Worm (Caenorhabditis elegans): ENCODE results near the gene K08D12.8.

The K08D12.8 gene

DNA sequence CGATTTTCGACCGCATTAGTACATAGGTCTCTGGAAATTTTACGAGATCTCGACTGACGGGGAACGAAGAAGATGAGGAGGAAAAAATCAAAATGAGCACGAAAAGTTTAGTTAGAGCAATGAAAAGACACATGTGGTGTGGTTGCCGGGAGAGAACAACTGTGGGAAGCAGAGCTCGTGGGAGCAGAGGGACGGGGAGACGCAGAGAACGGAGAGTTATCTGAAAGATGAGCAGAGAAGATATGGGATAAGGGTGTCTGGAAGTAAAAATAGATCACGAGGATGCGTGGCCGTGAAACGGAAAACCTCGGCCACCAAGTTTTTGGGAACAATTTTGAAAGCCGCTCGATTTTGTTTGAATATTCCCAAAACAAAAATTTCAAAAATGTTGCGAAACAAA lies 35.6 kb downstream of the K08D12.8 start, which contains the start of gene Y41D4A.7:
Gene Y41D4A.7, minus strand, starts transcription at position 18 of the 400 bp plus-strand sequence.
- TF ChIP-seq nhr-42 (GFP tag; IDR thresholded peaks at IDR 0.05) (no peak), nhr-76 (tag; optimal IDR thresholded peaks at IDR 0.05) (no peak), lin-1 (GFP tag; IDR thresholded peaks at IDR 0.05) (no peak), mdl-1 (tag; optimal IDR thresholded peaks at IDR 0.05) (peak in 1 of 2 experiments; percentile 14), skn-1 (tag; optimal IDR thresholded peaks at IDR 0.05) (no peak), pha-4 (GFP tag; IDR thresholded peaks at IDR 0.05) (no peak), pha-4 (tag; optimal IDR thresholded peaks at IDR 0.05) (no peak), unc-62 (GFP tag; optimal IDR thresholded peaks at IDR 0.05 in 1 of 2) (peak in 1 of 2 experiments; percentile 78), unc-62 (tag; optimal IDR thresholded peaks at IDR 0.05) (no peak), daf-19 (GFP tag; conservative IDR thresholded peaks at IDR 0.05) (no peak), snpc-4 (tag; optimal IDR thresholded peaks at IDR 0.05) (no peak), hif-1 (tag; optimal IDR thresholded peaks at IDR 0.05) (peak in 1 of 2 experiments; percentile 13), aha-1 (tag) (no peak), R02D3.7 (tag; optimal IDR thresholded peaks at IDR 0.05) (no peak), aly-2 (tag; optimal IDR thresholded peaks at IDR 0.05) (no peak), nhr-41 (GFP tag; IDR thresholded peaks at IDR 0.05) (no peak), tra-1 (GFP tag; IDR thresholded peaks at IDR 0.05) (no peak), nhr-25 (tag; optimal IDR thresholded peaks at IDR 0.05; ENCODE audit: borderline replicate concordance, insufficient read depth) (no peak), T26A8.4 (GFP tag; IDR thresholded peaks at IDR 0.05) (no peak), dmd-9 (GFP tag; IDR thresholded peaks at IDR 0.05) (no peak), nhr-11 (tag; optimal IDR thresholded peaks at IDR 0.05) (peak; percentile 33), nhr-237 (tag; optimal IDR thresholded peaks at IDR 0.05) (no peak), dve-1 (tag; optimal IDR thresholded peaks at IDR 0.05; ENCODE audit: insufficient read depth) (no peak), ceh-20 (GFP tag; IDR thresholded peaks at IDR 0.05) (no peak), hlh-11 (tag; optimal IDR thresholded peaks at IDR 0.05) (peak; percentile 20), ztf-7 (tag; optimal IDR thresholded peaks at IDR 0.05) (no peak), T20F7.1 (GFP tag; optimal IDR thresholded peaks at IDR 0.05) (no peak), madf-5 (GFP tag; IDR thresholded peaks at IDR 0.05) (no peak), nhr-48 (tag; optimal IDR thresholded peaks at IDR 0.05) (no peak), duxl-1 (tag; optimal IDR thresholded peaks at IDR 0.05; ENCODE audit: poor library complexity) (no peak), sdz-12 (GFP tag; optimal IDR thresholded peaks at IDR 0.05) (no peak), dmd-6 (GFP tag; IDR thresholded peaks at IDR 0.05) (no peak), F10B5.3 (tag; optimal IDR thresholded peaks at IDR 0.05) (no peak), jun-1 (tag; optimal IDR thresholded peaks at IDR 0.05) (no peak), nhr-28 (tag; optimal IDR thresholded peaks at IDR 0.05) (no peak), nhr-102 (tag; optimal IDR thresholded peaks at IDR 0.05) (no peak)

DNA sequence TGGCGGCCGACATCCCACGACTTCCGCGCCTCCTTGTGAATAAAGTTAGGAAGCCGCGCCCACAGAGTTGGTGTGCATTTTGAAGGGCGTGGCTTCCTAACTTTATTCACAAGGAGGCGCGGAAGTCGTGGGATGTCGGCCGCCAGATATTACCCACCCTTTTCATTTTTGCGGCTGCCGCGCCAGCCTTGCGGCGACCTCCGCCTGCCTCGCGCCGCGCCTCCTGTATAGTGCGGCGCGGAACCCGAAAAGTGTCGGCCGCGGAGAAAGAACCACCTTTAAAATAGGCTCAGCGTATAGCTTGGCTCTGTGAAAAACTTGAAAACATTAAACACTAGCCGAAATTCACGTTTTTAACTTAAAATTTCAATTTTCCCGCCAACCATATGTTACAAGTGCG lies 37.5 kb downstream of the K08D12.8 start:
- TF ChIP-seq mep-1 (tag; optimal IDR thresholded peaks at IDR 0.05), result no peak
- TF ChIP-seq pha-4 (GFP tag; IDR thresholded peaks at IDR 0.05), result 0 out of 2 replicates have a peak, but pooled peaks have one; percentile 30
- TF ChIP-seq pha-4 (tag; optimal IDR thresholded peaks at IDR 0.05), result no peak
- peak; percentile 75 for TF ChIP-seq snpc-1.2 (GFP tag; IDR thresholded peaks at IDR 0.05)
- TF ChIP-seq lin-13 (GFP tag; optimal IDR thresholded peaks at IDR 0.05), result peak; percentile 5
- no peak for TF ChIP-seq zfp-3 (GFP tag; conservative IDR thresholded peaks at IDR 0.05)
- TF ChIP-seq lin-38 (GFP tag; IDR thresholded peaks at IDR 0.05), result peak; percentile 87
- TF ChIP-seq mes-2 (tag; optimal IDR thresholded peaks at IDR 0.05; ENCODE audit: poor library complexity, severe bottlenecking), result no peak
- no peak for TF ChIP-seq ctbp-1 (GFP tag; IDR thresholded peaks at IDR 0.05)
- peak; percentile 82 for TF ChIP-seq F49E8.2 (tag; optimal IDR thresholded peaks at IDR 0.05; ENCODE audit: borderline replicate concordance)
- TF ChIP-seq D1046.2 (GFP tag; IDR thresholded peaks at IDR 0.05), result no peak
- TF ChIP-seq dmd-8 (GFP tag; IDR thresholded peaks at IDR 0.05), result peak; percentile 61; the same call in 1 of the 2 replicates
- no peak for TF ChIP-seq daf-12 (tag; optimal IDR thresholded peaks at IDR 0.05)
- no peak for TF ChIP-seq ces-1 (GFP tag; optimal IDR thresholded peaks at IDR 0.05)
- peak; percentile 93 for TF ChIP-seq set-16 (GFP tag; IDR thresholded peaks at IDR 0.05)
- TF ChIP-seq zag-1 (tag; optimal IDR thresholded peaks at IDR 0.05), result no peak
- TF ChIP-seq ceh-82 (tag; optimal IDR thresholded peaks at IDR 0.05), result no peak
- 0 out of 2 replicates have a peak, but pooled peaks have one; percentile 26 for TF ChIP-seq vab-7 (GFP tag; IDR thresholded peaks at IDR 0.05)
- TF ChIP-seq Y48G9A.11 (GFP tag; IDR thresholded peaks at IDR 0.05), result peak; percentile 84
